Fruit fly (Drosophila melanogaster) whole organism, embryonic: ENCODE results near the gene CG5262.

Source experiments
- Antp ChIP-seq: fragments of 200-800 bp; sonication (Bioruptor generic); optimal IDR thresholded peaks from 3 replicates; lab custom pipeline; 2016; ENCODE audit warnings: missing biosample characterization, missing genetic modification characterization
- BEAF-32 ChIP-seq: fragments of 200-800 bp; sonication (Bioruptor generic); optimal IDR thresholded peaks from 3 replicates; lab custom pipeline; 2017; ENCODE audit warnings: missing biosample characterization, missing genetic modification characterization, mild to moderate bottlenecking, moderate library complexity, missing genetic modification reagents
- CG10274 ChIP-seq: fragments of 200-800 bp; sonication (Bioruptor generic); optimal IDR thresholded peaks from 3 replicates; lab custom pipeline; 2017; ENCODE audit warnings: missing biosample characterization, mild to moderate bottlenecking, missing genetic modification characterization
- CG11093 ChIP-seq: fragments of 200-800 bp; sonication (Bioruptor generic); IDR thresholded peaks from 3 replicates; pipeline ENCODE4 v1.3.6; 2022; ENCODE audit warnings: missing biosample characterization, missing genetic modification characterization
- CG11247 ChIP-seq: fragments of 200-800 bp; sonication (Bioruptor generic); IDR thresholded peaks from 2 replicates; pipeline ENCODE4 v1.3.6; 2022; ENCODE audit warnings: missing biosample characterization, missing genetic modification characterization
- CG11398 ChIP-seq: fragments of 200-800 bp; sonication (Bioruptor generic); optimal IDR thresholded peaks from 2 replicates; lab custom pipeline; 2016; ENCODE audit warnings: missing biosample characterization, missing genetic modification characterization
- CG12769 ChIP-seq: fragments of 200-800 bp; sonication (Bioruptor generic); optimal IDR thresholded peaks from 2 replicates; lab custom pipeline; 2019; ENCODE audit warnings: missing biosample characterization, mild to moderate bottlenecking, missing genetic modification characterization, moderate library complexity
- CG13424 ChIP-seq: fragments of 200-800 bp; sonication (Bioruptor generic); optimal IDR thresholded peaks from 2 replicates; lab custom pipeline; 2019; ENCODE audit warnings: missing biosample characterization, mild to moderate bottlenecking, missing genetic modification characterization, moderate library complexity
- CG14050 ChIP-seq: fragments of 200-800 bp; sonication (Bioruptor generic); IDR thresholded peaks from 3 replicates; pipeline ENCODE4 v1.3.6; 2022; ENCODE audit warnings: missing biosample characterization, missing genetic modification characterization
- CG17829 ChIP-seq: fragments of 200-800 bp; optimal IDR thresholded peaks from 2 replicates; lab custom pipeline; 2019; ENCODE audit warnings: missing biosample characterization, mild to moderate bottlenecking, missing genetic modification characterization, moderate library complexity
- CG18619 ChIP-seq: fragments of 200-800 bp; sonication (Bioruptor generic); optimal IDR thresholded peaks from 3 replicates; lab custom pipeline; 2017; ENCODE audit warnings: missing biosample characterization, mild to moderate bottlenecking, missing genetic modification characterization
- CG3065 ChIP-seq: fragments of 200-800 bp; sonication (Bioruptor generic); optimal IDR thresholded peaks from 2 replicates; lab custom pipeline; 2016; ENCODE audit warnings: missing biosample characterization, missing genetic modification characterization
- CG3847 ChIP-seq: fragments of 200-800 bp; sonication (Bioruptor generic); IDR thresholded peaks from 2 replicates; pipeline ENCODE4 v1.3.6; 2022; ENCODE audit warnings: missing biosample characterization, missing genetic modification characterization
- CG5245 ChIP-seq: fragments of 200-800 bp; sonication (Bioruptor generic); optimal IDR thresholded peaks from 3 replicates; lab custom pipeline; 2016; ENCODE audit warnings: missing biosample characterization, missing genetic modification characterization
- CG7786 ChIP-seq: fragments of 200-800 bp; sonication (Bioruptor generic); optimal IDR thresholded peaks from 2 replicates; lab custom pipeline; 2016; ENCODE audit warnings: missing biosample characterization, missing genetic modification characterization
- CG8359 ChIP-seq: fragments of 200-800 bp; sonication (Bioruptor generic); optimal IDR thresholded peaks from 2 replicates; lab custom pipeline; 2017; ENCODE audit warnings: missing biosample characterization, mild to moderate bottlenecking, missing genetic modification characterization, borderline replicate concordance
- CG9727 ChIP-seq: fragments of 200-800 bp; sonication (Bioruptor generic); optimal IDR thresholded peaks from 3 replicates; lab custom pipeline; 2017; ENCODE audit warnings: missing biosample characterization, mild to moderate bottlenecking, missing genetic modification characterization
- CTCF ChIP-seq: fragments of 200-800 bp; sonication (Bioruptor generic); optimal IDR thresholded peaks from 2 replicates; lab custom pipeline; 2017; ENCODE audit warnings: missing biosample characterization, mild to moderate bottlenecking, missing genetic modification characterization, moderate library complexity
- CoRest ChIP-seq: fragments of 200-800 bp; sonication (Bioruptor generic); optimal IDR thresholded peaks from 3 replicates; lab custom pipeline; 2018; ENCODE audit warnings: missing biosample characterization, mild to moderate bottlenecking, missing genetic modification characterization, moderate library complexity
- Deaf1 ChIP-seq: fragments of 200-800 bp; optimal IDR thresholded peaks from 3 replicates; lab custom pipeline; 2019; ENCODE audit warnings: missing biosample characterization, mild to moderate bottlenecking, missing genetic modification characterization, moderate library complexity
- HHEX ChIP-seq: fragments of 200-800 bp; sonication (Bioruptor generic); optimal IDR thresholded peaks from 3 replicates; lab custom pipeline; 2017; ENCODE audit warnings: missing biosample characterization, mild to moderate bottlenecking, missing genetic modification characterization, missing genetic modification reagents
- HLH3B ChIP-seq: fragments of 200-800 bp; sonication (Bioruptor generic); IDR thresholded peaks from 2 replicates; pipeline ENCODE4 v1.3.6; 2022; ENCODE audit warnings: missing biosample characterization, missing genetic modification characterization
- HLH54F ChIP-seq: fragments of 200-800 bp; sonication (Bioruptor generic); optimal IDR thresholded peaks from 3 replicates; lab custom pipeline; 2016; ENCODE audit warnings: missing biosample characterization, missing genetic modification characterization
- Hr3 ChIP-seq: fragments of 200-800 bp; sonication (Bioruptor generic); optimal IDR thresholded peaks from 3 replicates; lab custom pipeline; 2016; ENCODE audit warnings: missing biosample characterization, missing genetic modification characterization
- Lim3 ChIP-seq: fragments of 200-800 bp; sonication (Bioruptor generic); IDR thresholded peaks from 2 replicates; pipeline ENCODE4 v1.3.6; 2022; ENCODE audit warnings: missing biosample characterization, missing genetic modification characterization
- Med ChIP-seq: fragments of 200-800 bp; sonication (Bioruptor generic); peaks from one replicate; lab custom pipeline; 2016; ENCODE audit warnings: missing biosample characterization, missing genetic modification characterization, mild to moderate bottlenecking, inconsistent platforms, moderate library complexity
- NC2α ChIP-seq: fragments of 200-800 bp; sonication (Bioruptor generic); optimal IDR thresholded peaks from 2 replicates; lab custom pipeline; 2016; ENCODE audit warnings: missing biosample characterization, missing genetic modification characterization
- Pdp1 ChIP-seq, 2 experiments: fragments of 200-800 bp; sonication (Bioruptor generic); optimal IDR thresholded peaks; 3 replicates each; lab custom pipeline; 2016; ENCODE audit warnings: missing biosample characterization in 2 of 2, missing genetic modification characterization in 2 of 2, mild to moderate bottlenecking in 1 of 2, moderate library complexity in 1 of 2
- Poxn ChIP-seq: fragments of 200-800 bp; sonication (Bioruptor generic); IDR thresholded peaks from 2 replicates; pipeline ENCODE4 v1.3.6; 2022; ENCODE audit warnings: missing biosample characterization, missing genetic modification characterization
- TFAM ChIP-seq: fragments of 200-800 bp; sonication (Bioruptor generic); optimal IDR thresholded peaks from 2 replicates; lab custom pipeline; 2017; ENCODE audit warnings: missing biosample characterization, missing genetic modification characterization, inconsistent platforms
- Vsx1 ChIP-seq: fragments of 200-800 bp; sonication (Bioruptor generic); optimal IDR thresholded peaks from 2 replicates; lab custom pipeline; 2017; ENCODE audit warnings: missing biosample characterization, mild to moderate bottlenecking, missing genetic modification characterization, missing genetic modification reagents
- ab ChIP-seq: fragments of 200-800 bp; sonication (Bioruptor generic); optimal IDR thresholded peaks from 2 replicates; lab custom pipeline; 2016; ENCODE audit warnings: missing biosample characterization, missing genetic modification characterization
- ac ChIP-seq: fragments of 200-800 bp; sonication (Bioruptor generic); optimal IDR thresholded peaks from 3 replicates; lab custom pipeline; 2017; ENCODE audit warnings: missing biosample characterization, mild to moderate bottlenecking, missing genetic modification characterization
- az2 ChIP-seq: fragments of 200-800 bp; sonication (Bioruptor generic); optimal IDR thresholded peaks from 3 replicates; lab custom pipeline; 2016; ENCODE audit warnings: missing biosample characterization, missing genetic modification characterization
- bab2 ChIP-seq: fragments of 200-800 bp; sonication (Bioruptor generic); optimal IDR thresholded peaks from 2 replicates; lab custom pipeline; 2016; ENCODE audit warnings: missing biosample characterization, missing genetic modification characterization
- chinmo ChIP-seq: fragments of 200-800 bp; sonication (Bioruptor generic); IDR thresholded peaks from 4 replicates; pipeline ENCODE4 v1.3.6; 2022; ENCODE audit warnings: missing biosample characterization, missing genetic modification characterization; ENCODE audit not compliant: partially characterized antibody
- chm ChIP-seq: fragments of 200-800 bp; sonication (Bioruptor generic); IDR thresholded peaks from 2 replicates; pipeline ENCODE4 v1.3.6; 2022; ENCODE audit warnings: missing biosample characterization, missing genetic modification characterization
- chn ChIP-seq: fragments of 200-800 bp; sonication (Bioruptor generic); optimal IDR thresholded peaks from 2 replicates; lab custom pipeline; 2016; ENCODE audit warnings: missing biosample characterization, missing genetic modification characterization
- da ChIP-seq: fragments of 200-800 bp; sonication (Bioruptor generic); optimal IDR thresholded peaks from 2 replicates; lab custom pipeline; 2016; ENCODE audit warnings: missing biosample characterization, missing genetic modification characterization
- dati ChIP-seq: fragments of 200-800 bp; sonication (Bioruptor generic); IDR thresholded peaks from 2 replicates; pipeline ENCODE4 v1.3.6; 2022; ENCODE audit warnings: missing biosample characterization, missing genetic modification characterization
- ftz-f1 ChIP-seq: fragments of 200-800 bp; sonication (Bioruptor generic); optimal IDR thresholded peaks from 2 replicates; lab custom pipeline; 2016; ENCODE audit warnings: missing biosample characterization, missing genetic modification characterization
- gro ChIP-seq: fragments of 200-800 bp; sonication (Bioruptor generic); optimal IDR thresholded peaks from 2 replicates; lab custom pipeline; 2016; ENCODE audit warnings: missing biosample characterization, missing genetic modification characterization
- luna ChIP-seq: fragments of 200-800 bp; sonication (Bioruptor generic); optimal IDR thresholded peaks from 2 replicates; lab custom pipeline; 2016; ENCODE audit warnings: missing biosample characterization, missing genetic modification characterization
- nau ChIP-seq: fragments of 200-800 bp; sonication (Bioruptor generic); optimal IDR thresholded peaks from 3 replicates; lab custom pipeline; 2017; ENCODE audit warnings: missing biosample characterization, mild to moderate bottlenecking, missing genetic modification characterization, missing genetic modification reagents
- org-1 ChIP-seq: fragments of 200-800 bp; sonication (Bioruptor generic); optimal IDR thresholded peaks from 2 replicates; lab custom pipeline; 2017; ENCODE audit warnings: missing biosample characterization, missing genetic modification characterization
- otp ChIP-seq: fragments of 200-800 bp; sonication (Bioruptor generic); IDR thresholded peaks from 3 replicates; pipeline ENCODE4, ENCODE4 v1.3.6; 2022; ENCODE audit warnings: missing biosample characterization, missing genetic modification characterization
- pfk ChIP-seq: fragments of 200-800 bp; sonication (Bioruptor generic); optimal IDR thresholded peaks from 2 replicates; lab custom pipeline; 2018; ENCODE audit warnings: missing biosample characterization, mild to moderate bottlenecking, missing genetic modification characterization, moderate library complexity
- run ChIP-seq: fragments of 200-800 bp; sonication (Bioruptor generic); optimal IDR thresholded peaks from 3 replicates; lab custom pipeline; 2018; ENCODE audit warnings: missing biosample characterization, mild to moderate bottlenecking, missing genetic modification characterization
- slou ChIP-seq: fragments of 200-800 bp; sonication (Bioruptor generic); optimal IDR thresholded peaks from 3 replicates; lab custom pipeline; 2016; ENCODE audit warnings: missing biosample characterization, missing genetic modification characterization
- trem ChIP-seq: fragments of 200-800 bp; optimal IDR thresholded peaks from 3 replicates; lab custom pipeline; 2019; ENCODE audit warnings: missing biosample characterization, mild to moderate bottlenecking, missing genetic modification characterization, moderate library complexity
- zen ChIP-seq: fragments of 200-800 bp; sonication (Bioruptor generic); optimal IDR thresholded peaks from 3 replicates; lab custom pipeline; 2018; ENCODE audit warnings: missing biosample characterization, mild to moderate bottlenecking, missing genetic modification characterization, moderate library complexity
- zf30C ChIP-seq: fragments of 200-800 bp; sonication (Bioruptor generic); optimal IDR thresholded peaks from 3 replicates; lab custom pipeline; 2018; ENCODE audit warnings: missing biosample characterization, mild to moderate bottlenecking, missing genetic modification characterization
- zfh1 ChIP-seq: fragments of 200-800 bp; sonication (Bioruptor generic); IDR thresholded peaks from 3 replicates; pipeline ENCODE4 v1.3.6; 2022; ENCODE audit warnings: missing biosample characterization, missing genetic modification characterization

Gene CG5262

DNA sequence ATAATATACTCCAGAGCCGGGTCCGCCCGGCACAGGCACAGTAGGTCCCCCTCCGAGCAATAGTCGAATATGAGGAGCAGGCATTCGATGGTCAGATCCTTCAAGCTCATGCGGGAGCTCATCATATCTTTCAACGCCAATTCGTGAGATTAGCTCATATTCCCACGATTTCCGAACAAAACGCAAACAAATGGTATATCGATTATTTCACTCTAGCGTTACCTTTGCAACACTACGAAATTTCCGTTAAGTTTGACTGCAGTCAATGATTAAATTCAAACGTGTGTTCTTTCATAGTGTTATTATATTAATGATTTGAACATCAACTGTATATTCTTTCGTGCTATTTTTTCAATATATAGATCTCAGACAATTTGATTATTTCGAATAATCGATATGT, 36.9 kb downstream of the CG5262 start, which contains the start of gene CG33969 (continued):
- TF ChIP-seq NC2α (no peak), run (no peak), az2 (GFP tag; lab: Kevin White, UChicago) (no peak), CTCF (GFP tag; lab: Kevin White, UChicago) (no peak), da (no peak), chn (no peak), CG11093 (GFP tag; lab: Robert Waterston, UW) (no peak), dati (GFP tag; lab: Robert Waterston, UW) (no peak), CG18619 (GFP tag; lab: Kevin White, UChicago) (no peak), CG5245 (GFP tag; lab: Kevin White, UChicago) (no peak), Pdp1 (GFP tag; optimal IDR thresholded peaks at IDR 0.05; lab: Kevin White, UChicago) (peak in 1 of 2 experiments; percentile 46), CG11398 (GFP tag; lab: Kevin White, UChicago) (no peak), CG12769 (tag; lab: Kevin White, UChicago) (no peak), HLH3B (GFP tag; lab: Robert Waterston, UW) (no peak), Hr3 (GFP tag; lab: Kevin White, UChicago) (no peak), CG3065 (GFP tag; lab: Kevin White, UChicago) (no peak), CG17829 (tag; lab: Kevin White, UChicago) (no peak), CG14050 (GFP tag; lab: Robert Waterston, UW) (no peak), luna (GFP tag; lab: Kevin White, UChicago) (no peak), HLH54F (GFP tag; lab: Kevin White, UChicago) (no peak), HHEX (GFP tag; lab: Kevin White, UChicago) (no peak), CG3847 (GFP tag; lab: Robert Waterston, UW) (no peak), trem (tag; lab: Kevin White, UChicago) (peak; percentile 33), chm (GFP tag; lab: Robert Waterston, UW) (no peak), Deaf1 (tag; lab: Kevin White, UChicago) (peak; percentile 11), bab2 (no peak), CG8359 (GFP tag; lab: Kevin White, UChicago) (no peak), nau (GFP tag; lab: Kevin White, UChicago) (no peak), org-1 (GFP tag; lab: Kevin White, UChicago) (no peak), otp (GFP tag; lab: Robert Waterston, UW) (no peak), gro (GFP tag; lab: Kevin White, UChicago) (no peak), ac (GFP tag; lab: Kevin White, UChicago) (no peak), pfk (GFP tag; lab: Kevin White, UChicago) (no peak), ftz-f1 (GFP tag; lab: Kevin White, UChicago) (no peak), CG13424 (no peak), ab (GFP tag; lab: Kevin White, UChicago) (no peak), Med (GFP tag; lab: Kevin White, UChicago) (peak; percentile 65), CoRest (no peak), zen (tag; lab: Kevin White, UChicago) (no peak), slou (no peak), CG11247 (GFP tag; lab: Robert Waterston, UW) (no peak), Lim3 (GFP tag; lab: Robert Waterston, UW) (no peak), Vsx1 (peak; percentile 20), zf30C (GFP tag; lab: Kevin White, UChicago) (no peak), Poxn (no peak), Antp (GFP tag; lab: Kevin White, UChicago) (no peak), chinmo (GFP tag; lab: Robert Waterston, UW) (no peak), TFAM (GFP tag; lab: Kevin White, UChicago) (no peak), BEAF-32 (peak; percentile 58), CG9727 (GFP tag; lab: Kevin White, UChicago) (no peak), zfh1 (GFP tag; lab: Robert Waterston, UW) (no peak), CG7786 (GFP tag; lab: Kevin White, UChicago) (no peak), CG10274 (GFP tag; lab: Kevin White, UChicago) (no peak)
